Fruit fly (Drosophila melanogaster) whole organism, adult: ENCODE data around the gene Cpr65Ay.

ENCODE experiments used
- CG11617 ChIP-seq: fragments of 200-800 bp; sonication (Bioruptor generic); optimal IDR thresholded peaks from 2 replicates; lab custom pipeline; 2017; ENCODE audit warnings: mild to moderate bottlenecking, missing biosample characterization, missing genetic modification reagents, missing genetic modification characterization
- CG12768 ChIP-seq: fragments of 200-800 bp; sonication (Bioruptor generic); optimal IDR thresholded peaks from 2 replicates; lab custom pipeline; 2017; ENCODE audit warnings: missing biosample characterization, missing genetic modification characterization, mild to moderate bottlenecking, moderate library complexity, missing genetic modification reagents
- CG14711 ChIP-seq: fragments of 200-800 bp; sonication (Bioruptor generic); optimal IDR thresholded peaks from 2 replicates; lab custom pipeline; 2018; ENCODE audit warnings: missing biosample characterization, mild to moderate bottlenecking, missing genetic modification characterization, moderate library complexity
- CG1620 ChIP-seq: fragments of 200-800 bp; sonication (Bioruptor generic); optimal IDR thresholded peaks from 2 replicates; lab custom pipeline; 2016; ENCODE audit warnings: missing biosample characterization, missing genetic modification characterization
- CG33017 ChIP-seq: fragments of 200-800 bp; sonication (Bioruptor generic); optimal IDR thresholded peaks from 2 replicates; lab custom pipeline; 2018; ENCODE audit warnings: missing biosample characterization, mild to moderate bottlenecking, missing genetic modification characterization, moderate library complexity
- CG5204 ChIP-seq: fragments of 200-800 bp; sonication (Bioruptor generic); optimal IDR thresholded peaks from 2 replicates; lab custom pipeline; 2016; ENCODE audit warnings: missing biosample characterization, missing genetic modification characterization
- CG7045 ChIP-seq: fragments of 200-800 bp; sonication (Bioruptor generic); optimal IDR thresholded peaks from 2 replicates; lab custom pipeline; 2017; ENCODE audit warnings: missing biosample characterization, mild to moderate bottlenecking, missing genetic modification characterization
- CG7101 ChIP-seq: fragments of 200-800 bp; sonication (Bioruptor generic); optimal IDR thresholded peaks from 2 replicates; lab custom pipeline; 2018; ENCODE audit warnings: missing biosample characterization, mild to moderate bottlenecking, missing genetic modification characterization, moderate library complexity
- Clk ChIP-seq: fragments of 200-800 bp; sonication (Bioruptor generic); optimal IDR thresholded peaks from 2 replicates; lab custom pipeline; 2017; ENCODE audit warnings: missing biosample characterization, missing genetic modification characterization
- Crg-1 ChIP-seq: fragments of 200-800 bp; sonication (Bioruptor generic); optimal IDR thresholded peaks from 2 replicates; lab custom pipeline; 2016; ENCODE audit warnings: missing biosample characterization, missing genetic modification characterization
- Hr96 ChIP-seq: fragments of 200-800 bp; sonication (Bioruptor generic); optimal IDR thresholded peaks from 2 replicates; lab custom pipeline; 2016; ENCODE audit warnings: missing biosample characterization, missing genetic modification characterization
- Mnt ChIP-seq: fragments of 200-800 bp; sonication (Bioruptor generic); optimal IDR thresholded peaks from 2 replicates; lab custom pipeline; 2016; ENCODE audit warnings: missing biosample characterization, mild to moderate bottlenecking, missing genetic modification characterization
- bab1 ChIP-seq: fragments of 200-800 bp; sonication (Bioruptor generic); optimal IDR thresholded peaks from 3 replicates; lab custom pipeline; 2019; ENCODE audit warnings: missing biosample characterization, mild to moderate bottlenecking, missing genetic modification characterization, moderate library complexity
- cic ChIP-seq: fragments of 200-800 bp; sonication (Bioruptor generic); optimal IDR thresholded peaks from 2 replicates; lab custom pipeline; 2017; ENCODE audit warnings: missing biosample characterization, mild to moderate bottlenecking, missing genetic modification characterization, moderate library complexity
- cnc ChIP-seq, 2 experiments: fragments of >200 bp; optimal IDR thresholded peaks; 2 replicates each; lab custom pipeline; 2017
- kay ChIP-seq: fragments of 200-800 bp; sonication (Bioruptor generic); peaks from one replicate; lab custom pipeline; 2016; ENCODE audit warnings: missing biosample characterization, missing genetic modification characterization, borderline replicate concordance
- ovo ChIP-seq: fragments of 200-800 bp; sonication (Bioruptor generic); optimal IDR thresholded peaks from 2 replicates; lab custom pipeline; 2016; ENCODE audit warnings: missing biosample characterization, missing genetic modification characterization
- pad ChIP-seq: fragments of 200-800 bp; sonication (Bioruptor generic); optimal IDR thresholded peaks from 3 replicates; lab custom pipeline; 2017; ENCODE audit warnings: missing biosample characterization, missing genetic modification characterization, mild to moderate bottlenecking, moderate library complexity, missing genetic modification reagents
- tj ChIP-seq: fragments of 200-800 bp; sonication (Bioruptor generic); optimal IDR thresholded peaks from 3 replicates; lab custom pipeline; 2017; ENCODE audit warnings: missing biosample characterization, mild to moderate bottlenecking, missing genetic modification characterization, moderate library complexity
- toe ChIP-seq: fragments of 200-800 bp; sonication (Bioruptor generic); optimal IDR thresholded peaks from 2 replicates; lab custom pipeline; 2016; ENCODE audit warnings: missing biosample characterization, missing genetic modification characterization

Cpr65Ay gene

DNA sequence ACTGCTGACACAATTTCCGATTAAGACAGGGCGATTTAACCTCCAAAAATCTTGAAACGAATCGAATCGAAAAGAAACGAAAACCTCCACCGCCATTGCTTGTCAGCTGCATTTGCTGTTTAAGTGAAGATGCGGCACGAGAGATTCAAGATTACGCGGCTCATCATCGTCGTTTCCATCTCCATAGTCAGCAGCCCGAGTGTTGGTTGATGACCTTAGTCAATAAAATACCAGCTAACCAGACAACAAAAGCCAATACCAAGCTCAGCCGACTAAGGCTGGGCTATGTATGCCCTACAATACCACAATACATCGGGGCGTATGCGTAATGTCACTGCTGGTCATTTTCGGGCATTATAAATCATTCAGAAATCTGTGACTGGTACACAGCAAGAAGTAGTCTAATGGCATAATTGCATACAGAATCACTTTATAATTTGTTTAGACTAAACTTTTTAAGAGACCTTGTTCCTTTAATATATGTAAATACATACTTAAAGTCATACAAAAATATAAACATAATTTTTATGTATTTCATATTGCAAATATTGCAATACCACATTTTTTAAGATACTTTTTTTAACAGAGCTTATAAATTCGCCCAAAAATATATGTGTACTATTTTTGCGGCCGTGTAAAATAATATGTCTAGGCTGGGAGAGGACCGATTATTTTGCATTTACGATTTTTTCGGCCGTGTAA lies 17.5 kb downstream of the Cpr65Ay start:
- TF ChIP-seq cnc (optimal IDR thresholded peaks at IDR 0.05; lab: Kevin White, UChicago) (no peak), CG5204 (no peak)

DNA sequence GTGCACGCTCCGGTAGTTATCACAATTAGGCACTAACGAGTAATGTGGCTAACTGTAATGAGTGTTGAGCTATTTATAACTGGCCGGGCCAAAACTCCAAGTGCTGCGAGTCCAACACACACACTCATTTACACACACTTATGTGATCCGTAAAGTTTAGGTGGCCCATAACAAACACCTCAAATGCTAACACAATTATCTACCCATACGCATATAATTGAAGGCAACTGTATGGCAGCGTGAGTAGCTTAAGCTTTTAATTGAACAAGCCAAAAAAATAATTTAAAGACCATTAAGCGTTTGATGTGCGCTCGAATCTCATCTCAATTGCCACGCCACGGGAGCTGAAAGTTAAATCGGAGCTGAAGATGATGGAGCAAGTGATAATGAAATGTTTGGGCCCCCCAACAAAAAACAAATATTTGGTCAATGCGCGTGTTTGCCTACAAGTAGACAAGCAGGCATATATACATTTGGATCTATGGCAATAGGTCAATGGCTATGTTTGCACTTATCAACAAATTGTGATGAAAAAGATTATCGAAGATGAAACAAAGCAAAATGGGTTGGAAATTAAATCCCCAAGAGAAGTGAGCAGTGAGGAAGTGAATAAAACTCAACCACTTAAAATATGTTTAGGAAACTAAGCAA lies 18.4 kb downstream of the Cpr65Ay start, which contains the start of gene Cpr65Av:
TSS of gene Cpr65Av (minus strand) at position 51 of the 651 bp plus-strand sequence.
- no peak for TF ChIP-seq cic (GFP tag; lab: Kevin White, UChicago)

DNA sequence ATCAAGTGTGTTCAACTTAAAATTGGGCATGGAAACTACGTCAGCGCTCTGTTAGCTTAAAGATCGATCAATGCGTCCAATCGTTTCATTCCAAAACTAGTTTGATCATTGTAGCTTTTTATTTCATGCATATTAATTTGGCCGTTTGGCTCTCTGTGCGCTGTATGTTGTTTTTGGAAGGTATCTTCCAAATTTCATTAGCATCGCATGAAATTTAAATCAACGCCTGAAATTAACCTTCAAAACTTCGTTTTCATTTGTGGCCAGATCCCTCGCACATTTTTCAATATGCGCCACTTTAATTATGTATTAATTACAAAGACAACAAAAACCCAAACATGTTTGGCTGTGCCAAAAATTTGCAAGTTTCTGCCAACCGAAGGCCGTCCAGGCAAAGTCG lies 19.8 kb downstream of the Cpr65Ay start:
- TF ChIP-seq pad (no peak), cic (GFP tag; lab: Kevin White, UChicago) (no peak)

DNA sequence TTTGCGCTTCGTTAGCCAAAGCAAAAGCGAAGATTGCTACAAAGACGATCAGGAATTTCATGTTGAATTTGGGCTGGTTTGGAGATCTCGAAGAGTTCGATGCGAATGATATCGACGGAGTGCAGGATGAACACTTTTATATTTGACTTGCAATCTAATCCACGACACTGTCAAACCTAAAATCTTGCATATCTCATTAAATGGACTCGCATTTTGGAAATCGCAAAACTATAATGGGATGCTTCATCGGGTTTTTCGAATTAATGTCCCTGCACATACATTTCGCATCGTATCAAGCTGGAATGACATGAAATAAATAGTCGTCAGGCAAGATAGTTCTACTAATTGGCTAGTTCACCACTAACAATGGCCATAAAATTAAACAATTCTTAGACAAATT lies 20.4 kb downstream of the Cpr65Ay start, which contains the start of gene Lcp65Ae:
TSS of gene Lcp65Ae (minus strand) at position 101 of the 400 bp plus-strand sequence.
- TF ChIP-seq Clk (GFP tag; lab: Kevin White, UChicago) (no peak), CG5204 (no peak), CG1620 (no peak), Hr96 (GFP tag; lab: Kevin White, UChicago) (no peak), ovo (GFP tag; lab: Kevin White, UChicago) (no peak), CG14711 (tag; lab: Kevin White, UChicago) (no peak), CG33017 (tag; lab: Kevin White, UChicago) (no peak), bab1 (GFP tag; lab: Kevin White, UChicago) (no peak), cnc (optimal IDR thresholded peaks at IDR 0.05; lab: Kevin White, UChicago) (no peak), pad (no peak)

DNA sequence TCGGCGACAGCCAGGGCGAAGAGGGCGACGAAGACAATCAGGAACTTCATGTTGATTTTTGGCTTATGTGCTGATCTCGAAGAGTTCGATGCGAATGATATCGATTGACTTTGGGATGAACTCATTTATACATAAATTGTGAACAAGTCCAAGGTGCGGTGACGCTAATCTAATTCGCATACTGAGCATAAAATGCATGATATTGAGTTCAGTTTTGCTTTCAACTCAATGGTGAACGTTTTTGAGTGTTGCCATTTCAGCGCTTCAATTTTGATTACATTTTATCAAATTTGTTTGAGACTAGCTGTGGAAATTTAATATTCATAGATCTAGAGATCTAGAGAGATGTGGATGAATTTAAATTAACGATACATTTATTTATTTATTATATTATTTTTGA lies 21.7 kb downstream of the Cpr65Ay start, which contains the start of gene Lcp65Af:
TSS of gene Lcp65Af (minus strand) at position 101 of the 400 bp plus-strand sequence.
- no peak for TF ChIP-seq kay (GFP tag; lab: Kevin White, UChicago)
- TF ChIP-seq Mnt: no peak
- TF ChIP-seq pad: no peak
- TF ChIP-seq Hr96 (GFP tag; lab: Kevin White, UChicago): no peak
- TF ChIP-seq CG33017 (tag; lab: Kevin White, UChicago): no peak
- no peak for TF ChIP-seq Crg-1 (GFP tag; lab: Kevin White, UChicago)
- no peak for TF ChIP-seq CG11617 (GFP tag; lab: Kevin White, UChicago)
- TF ChIP-seq toe (GFP tag; lab: Kevin White, UChicago): no peak
- TF ChIP-seq CG7045: no peak
- no peak for TF ChIP-seq CG12768 (GFP tag; lab: Kevin White, UChicago)
- no peak for TF ChIP-seq cic (GFP tag; lab: Kevin White, UChicago)
- no peak for TF ChIP-seq CG7101 (tag; lab: Kevin White, UChicago)
- TF ChIP-seq tj: no peak
- no peak for TF ChIP-seq Clk (GFP tag; lab: Kevin White, UChicago)
- TF ChIP-seq ovo (GFP tag; lab: Kevin White, UChicago): no peak
- no peak for TF ChIP-seq CG14711 (tag; lab: Kevin White, UChicago)
- no peak for TF ChIP-seq CG5204
- TF ChIP-seq CG1620: no peak
- TF ChIP-seq bab1 (GFP tag; lab: Kevin White, UChicago): no peak
- no peak for TF ChIP-seq cnc (optimal IDR thresholded peaks at IDR 0.05; lab: Kevin White, UChicago)

DNA sequence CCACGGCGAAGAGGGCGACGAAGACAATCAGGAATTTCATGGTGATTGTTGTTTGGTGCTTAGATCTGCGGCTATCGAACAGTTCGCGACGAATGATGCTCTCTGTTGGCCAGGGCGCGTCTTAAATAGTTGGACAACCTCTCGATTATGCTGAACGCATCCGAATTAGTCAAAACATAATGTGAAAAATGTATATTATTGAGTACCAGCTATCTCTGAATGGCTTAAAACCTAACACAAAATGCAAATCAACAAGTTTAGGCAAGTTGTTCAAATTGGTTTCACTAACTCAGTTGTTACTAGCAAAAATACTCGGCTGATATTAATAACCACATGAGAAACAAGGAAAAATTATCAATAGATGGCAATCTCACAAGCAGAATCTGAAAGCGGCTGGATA lies 23.3 kb downstream of the Cpr65Ay start, which contains the start of gene Lcp65Ag1:
TSS of gene Lcp65Ag1 (minus strand) at position 101 of the 400 bp plus-strand sequence.
- TF ChIP-seq Hr96 (GFP tag; lab: Kevin White, UChicago): no peak
- TF ChIP-seq CG11617 (GFP tag; lab: Kevin White, UChicago): no peak
- TF ChIP-seq CG7045: no peak
- no peak for TF ChIP-seq CG1620

DNA sequence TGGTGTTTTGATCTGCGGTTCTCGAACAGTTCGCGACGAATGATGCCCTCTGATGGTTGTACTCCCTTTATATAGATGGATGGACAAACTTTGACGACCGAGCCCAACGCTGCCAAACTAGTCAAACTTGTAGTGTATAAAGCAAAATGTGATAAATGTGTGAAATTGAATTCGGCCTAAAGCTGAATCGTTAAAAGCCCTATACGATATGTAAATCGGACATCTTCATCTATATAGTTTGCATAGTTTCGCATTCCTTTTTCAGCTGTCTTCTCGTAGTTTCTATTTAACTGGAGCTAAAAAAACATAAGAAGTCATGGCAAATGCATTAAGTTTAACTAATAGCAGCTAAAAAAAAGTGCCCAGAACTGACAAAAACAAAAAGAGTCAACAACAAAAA lies 24.9 kb downstream of the Cpr65Ay start, which contains the start of gene Lcp65Ag2:
TSS of gene Lcp65Ag2 (minus strand) at position 48 of the 400 bp plus-strand sequence.
- TF ChIP-seq tj (no peak), CG12768 (GFP tag; lab: Kevin White, UChicago) (no peak), CG33017 (tag; lab: Kevin White, UChicago) (no peak), CG7045 (no peak), kay (GFP tag; lab: Kevin White, UChicago) (no peak), Mnt (no peak), CG11617 (GFP tag; lab: Kevin White, UChicago) (no peak), CG7101 (tag; lab: Kevin White, UChicago) (no peak), pad (no peak), ovo (GFP tag; lab: Kevin White, UChicago) (no peak), toe (GFP tag; lab: Kevin White, UChicago) (no peak), cic (GFP tag; lab: Kevin White, UChicago) (no peak), Clk (GFP tag; lab: Kevin White, UChicago) (no peak), Hr96 (GFP tag; lab: Kevin White, UChicago) (no peak), Crg-1 (GFP tag; lab: Kevin White, UChicago) (no peak), CG1620 (no peak), CG5204 (no peak)
